Fruit fly (Drosophila melanogaster): Measurements from ENCODE around the gene CG33098.
A peak's percentile ranks its signal among the peaks of the same experiment; 100 is the strongest.

CG33098 gene

DNA sequence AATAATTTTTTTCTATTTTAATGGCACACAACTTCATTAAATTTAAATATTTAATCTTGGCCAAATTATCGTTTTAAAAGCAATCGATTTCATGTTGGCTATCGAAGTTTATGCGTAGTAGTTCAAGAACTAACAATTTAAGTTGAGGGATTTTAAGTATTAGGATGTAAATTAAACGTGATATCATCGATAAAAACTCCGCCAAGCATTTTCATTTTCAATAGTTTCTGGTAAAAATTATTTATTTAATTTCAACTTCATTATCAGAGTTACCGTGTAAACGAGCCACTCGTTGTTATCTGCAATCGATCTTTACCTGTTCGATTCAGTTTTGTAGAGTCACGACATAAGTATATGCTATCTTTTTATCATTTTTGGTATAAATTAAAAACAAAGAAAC is 15.9 kb downstream of the CG33098 start:
- no peak for TF ChIP-seq insv (optimal IDR thresholded peaks at IDR 0.05)
- no peak for TF ChIP-seq h (optimal IDR thresholded peaks at IDR 0.05)
- no peak for TF ChIP-seq ttk (optimal IDR thresholded peaks at IDR 0.05)
- TF ChIP-seq psq (optimal IDR thresholded peaks at IDR 0.05), result no peak
- no peak for TF ChIP-seq Myc (optimal IDR thresholded peaks at IDR 0.05)
- no peak for TF ChIP-seq Sin3A (optimal IDR thresholded peaks at IDR 0.05)

DNA sequence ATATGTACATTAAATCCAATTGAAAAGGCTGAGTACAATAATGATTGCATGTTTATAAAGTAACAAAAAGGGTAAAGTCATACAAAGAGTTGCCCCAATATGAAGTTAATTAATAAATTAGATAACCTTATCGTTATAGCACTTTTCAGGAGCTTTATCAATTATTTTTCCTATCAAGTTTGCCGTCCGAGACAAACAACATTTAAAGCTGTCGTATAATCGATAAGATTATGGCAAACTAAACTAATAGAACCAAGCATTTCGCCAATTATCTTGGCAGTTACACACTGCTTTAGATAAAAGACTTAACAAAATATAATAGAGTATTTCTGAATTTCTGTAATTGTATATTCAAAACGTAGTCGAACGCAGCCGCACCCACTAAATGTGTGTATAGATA is 18.1 kb downstream of the CG33098 start:
- TF ChIP-seq Sin3A (optimal IDR thresholded peaks at IDR 0.05) (no peak), h (optimal IDR thresholded peaks at IDR 0.05) (no peak), psq (optimal IDR thresholded peaks at IDR 0.05) (no peak)

DNA sequence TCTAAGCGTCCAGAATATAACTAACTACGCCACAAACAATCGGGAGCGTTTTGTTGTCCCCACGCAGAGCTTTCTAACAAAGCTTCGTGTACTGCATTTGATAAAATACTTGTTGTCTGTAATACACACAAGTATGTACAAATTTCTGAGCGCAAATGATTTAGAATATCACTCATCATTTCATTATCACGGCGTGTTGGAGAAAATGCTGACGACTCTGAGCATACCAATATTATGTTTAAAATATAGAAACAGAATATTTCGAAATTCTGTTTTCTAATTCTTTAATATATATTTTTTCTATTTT is 18.9 kb downstream of the CG33098 start, which contains the start of gene Cyp9f2:
Gene Cyp9f2, minus strand, starts transcription at position 101 of the 307 bp plus-strand sequence.
- TF ChIP-seq psq (optimal IDR thresholded peaks at IDR 0.05) (no peak), Myc (optimal IDR thresholded peaks at IDR 0.05) (no peak)

DNA sequence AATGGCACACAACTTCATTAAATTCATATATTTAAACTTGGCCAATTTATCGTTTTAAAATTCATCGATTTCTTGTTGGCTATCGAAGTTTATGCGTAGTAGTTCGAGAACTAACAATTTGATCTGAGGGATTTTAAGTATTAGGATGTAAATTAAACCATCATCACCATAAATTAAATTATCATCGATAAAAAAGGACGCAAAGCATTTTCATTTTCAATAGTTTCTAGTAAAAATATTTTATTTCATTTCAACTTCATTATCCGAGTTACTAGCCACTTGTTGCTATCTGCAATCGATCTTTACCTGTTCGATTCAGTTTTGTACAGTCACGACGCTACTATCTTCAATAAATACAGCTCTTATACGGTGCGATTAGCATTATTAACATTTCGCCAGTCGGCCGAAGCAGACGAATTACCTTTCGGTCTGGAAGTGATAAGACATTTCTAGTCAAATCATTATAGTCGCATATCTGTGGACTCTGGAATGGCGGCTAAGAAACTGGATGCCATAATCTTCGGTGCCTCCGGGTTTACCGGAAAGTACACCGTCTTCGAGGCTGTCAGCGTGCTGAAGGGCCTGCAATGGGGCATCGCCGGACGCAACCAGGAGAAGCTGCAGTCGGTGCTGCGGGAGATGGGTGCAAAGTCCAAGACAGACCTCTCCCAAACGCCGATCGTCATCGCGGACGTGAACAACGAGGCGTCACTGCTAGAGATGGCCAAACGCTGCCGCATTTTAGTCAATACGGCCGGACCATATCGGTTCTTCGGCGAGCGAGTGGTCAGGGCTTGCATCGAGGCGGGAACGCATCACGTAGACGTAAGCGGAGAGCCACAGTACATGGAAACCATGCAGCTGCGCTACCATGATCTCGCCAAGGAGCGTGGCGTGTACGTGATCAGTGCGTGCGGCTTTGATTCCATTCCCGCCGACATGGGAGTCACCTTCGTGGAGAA is 19.5 kb downstream of the CG33098 start, which contains the start of gene CG5167:
Gene CG5167, plus strand, starts transcription at position 298 of the 962 bp plus-strand sequence.
- TF ChIP-seq h (optimal IDR thresholded peaks at IDR 0.05) (no peak), Myc (optimal IDR thresholded peaks at IDR 0.05) (no peak), Sin3A (optimal IDR thresholded peaks at IDR 0.05) (no peak), ttk (optimal IDR thresholded peaks at IDR 0.05) (no peak)

DNA sequence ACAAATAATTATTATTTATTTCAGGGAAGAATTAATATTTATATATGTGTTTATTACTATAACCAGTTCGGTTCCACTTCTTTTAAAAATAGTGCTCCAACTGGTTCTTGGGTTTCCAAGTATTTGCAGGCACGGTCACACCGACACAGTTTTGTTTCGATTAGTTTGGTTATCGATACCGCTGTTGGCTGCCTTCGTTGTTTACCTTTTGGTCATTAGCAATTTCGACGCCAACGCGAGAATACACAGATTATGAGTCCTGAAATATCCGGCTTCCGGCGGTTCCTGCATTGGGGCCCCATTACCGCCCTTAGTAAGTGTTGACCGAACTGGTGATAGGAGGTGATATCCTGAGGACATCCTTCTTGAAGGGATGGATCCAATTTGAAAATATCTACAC is 21.2 kb downstream of the CG33098 start, which contains the start of gene CG5196:
Gene CG5196, plus strand, starts transcription at position 157 of the 400 bp plus-strand sequence.
- TF ChIP-seq insv (optimal IDR thresholded peaks at IDR 0.05) (no peak), h (optimal IDR thresholded peaks at IDR 0.05) (no peak)

DNA sequence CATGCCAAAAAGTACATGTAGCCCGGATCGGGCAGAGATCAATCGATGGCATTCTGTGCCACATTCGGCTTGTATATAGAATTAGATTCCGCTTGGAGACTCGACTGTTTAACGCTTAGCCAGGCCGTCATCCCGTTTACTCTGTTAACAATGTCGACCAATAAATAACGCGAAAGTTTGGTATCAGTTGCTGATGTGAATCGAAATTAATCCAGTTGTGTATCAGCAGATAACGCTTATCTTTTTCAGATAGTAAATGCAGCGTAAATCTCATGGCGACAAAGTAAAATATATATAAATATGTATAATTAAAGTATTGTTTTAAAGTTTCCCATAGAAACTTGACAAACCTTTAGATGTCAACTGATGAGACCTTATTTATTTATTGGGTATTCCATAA is 24.5 kb downstream of the CG33098 start:
- TF ChIP-seq Sin3A (optimal IDR thresholded peaks at IDR 0.05) (no peak), h (optimal IDR thresholded peaks at IDR 0.05) (no peak), psq (optimal IDR thresholded peaks at IDR 0.05) (no peak), insv (optimal IDR thresholded peaks at IDR 0.05) (no peak), ttk (optimal IDR thresholded peaks at IDR 0.05) (no peak), Myc (optimal IDR thresholded peaks at IDR 0.05) (no peak)

DNA sequence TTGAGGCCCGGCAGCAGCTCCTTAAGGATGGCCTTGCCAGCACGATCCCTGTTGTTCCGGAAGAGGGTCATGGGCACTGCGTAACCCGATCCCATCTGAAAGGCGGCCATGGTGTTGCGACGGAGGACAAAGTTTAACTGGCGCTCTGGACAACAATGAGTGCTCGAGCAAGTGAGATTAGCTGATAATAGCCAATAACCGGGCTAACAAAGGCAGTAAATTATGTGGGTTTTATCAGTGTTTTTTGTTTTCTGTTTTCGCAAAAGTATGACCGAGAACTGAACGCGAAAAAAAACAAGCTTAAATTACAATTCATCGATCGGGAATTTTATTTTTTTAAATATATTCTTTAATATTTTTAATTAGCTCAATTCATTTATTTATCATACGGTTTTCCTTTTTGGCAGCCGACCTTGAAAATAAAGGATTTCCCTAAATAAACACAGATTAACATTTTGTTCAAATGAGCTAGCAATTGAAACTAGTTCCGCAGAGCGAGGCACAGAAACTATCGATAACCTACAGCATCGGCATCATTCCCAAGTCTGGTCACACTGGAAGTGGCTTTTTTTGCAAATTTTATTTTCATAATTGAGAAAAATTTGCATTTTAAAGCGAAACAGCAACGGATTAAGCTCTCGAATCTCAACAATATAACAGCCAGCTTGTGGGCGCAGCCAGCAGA is 26.4 kb downstream of the CG33098 start, which contains the start of the genes Dip-C and pps:
Gene Dip-C, minus strand, starts transcription at position 486 of the 685 bp plus-strand sequence.
Gene pps, plus strand, starts transcription at position 555 of the 685 bp plus-strand sequence.
- TF ChIP-seq h (optimal IDR thresholded peaks at IDR 0.05) (no peak), Sin3A (optimal IDR thresholded peaks at IDR 0.05) (no peak), psq (optimal IDR thresholded peaks at IDR 0.05) (no peak), Myc (optimal IDR thresholded peaks at IDR 0.05) (no peak)

DNA sequence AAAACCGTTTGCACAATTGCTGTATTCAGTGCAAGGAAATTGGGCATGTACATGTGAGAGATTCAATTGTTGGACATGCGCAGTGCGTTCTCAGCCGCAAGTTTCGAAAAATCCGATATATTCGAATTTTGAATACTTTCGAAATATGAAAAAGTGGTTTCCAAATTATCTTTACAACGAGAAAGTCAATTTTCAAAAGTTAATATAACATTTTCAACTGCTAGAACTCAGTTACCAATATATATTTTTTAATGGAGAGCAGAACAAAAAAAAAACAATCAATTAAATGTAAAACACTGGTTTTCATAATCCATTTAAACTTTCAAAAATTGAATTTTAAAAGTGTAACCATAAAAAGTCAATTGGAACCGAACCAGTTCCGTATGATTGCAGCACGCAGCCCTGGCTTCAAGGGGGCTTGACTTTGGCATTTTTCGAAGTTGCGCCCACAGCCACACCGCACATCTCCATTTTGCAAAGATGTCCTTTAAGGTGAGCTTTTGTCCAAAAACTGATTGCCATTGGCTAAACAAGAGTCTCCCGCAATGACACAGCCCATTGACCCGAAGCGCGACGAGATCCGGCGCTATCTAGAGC is 35.5 kb downstream of the CG33098 start, which contains the start of the genes Scgbeta and CG17202:
Gene Scgbeta, minus strand, starts transcription at position 51 of the 597 bp plus-strand sequence.
Gene CG17202, plus strand, starts transcription at position 390 of the 597 bp plus-strand sequence.
- TF ChIP-seq h (optimal IDR thresholded peaks at IDR 0.05), result no peak
- no peak for TF ChIP-seq insv (optimal IDR thresholded peaks at IDR 0.05)
- no peak for TF ChIP-seq psq (optimal IDR thresholded peaks at IDR 0.05)
- TF ChIP-seq Sin3A (optimal IDR thresholded peaks at IDR 0.05), result no peak
- no peak for TF ChIP-seq Myc (optimal IDR thresholded peaks at IDR 0.05)

DNA sequence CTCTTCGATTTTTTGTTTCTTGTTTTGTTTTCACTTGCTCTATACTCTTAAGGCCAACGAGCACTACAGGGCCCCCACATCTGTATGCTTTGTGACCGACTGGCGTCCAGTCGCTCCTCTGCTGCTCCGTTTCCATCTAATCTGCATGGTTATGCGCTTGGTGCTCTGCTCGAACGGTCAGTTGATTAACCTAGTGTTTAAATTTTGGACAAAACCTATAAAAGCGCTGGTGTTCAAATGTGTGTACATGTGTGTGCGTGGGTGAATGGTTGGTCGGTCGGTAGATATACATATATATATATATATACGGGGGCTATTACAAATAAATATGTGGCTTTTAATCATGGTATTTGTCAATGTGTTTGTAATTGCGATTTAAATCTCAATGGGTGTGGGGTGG is 37.0 kb downstream of the CG33098 start:
- TF ChIP-seq insv (optimal IDR thresholded peaks at IDR 0.05), result no peak
- no peak for TF ChIP-seq h (optimal IDR thresholded peaks at IDR 0.05)
- TF ChIP-seq psq (optimal IDR thresholded peaks at IDR 0.05), result no peak
- no peak for TF ChIP-seq Sin3A (optimal IDR thresholded peaks at IDR 0.05)
- TF ChIP-seq Myc (optimal IDR thresholded peaks at IDR 0.05), result no peak
- no peak for TF ChIP-seq ttk (optimal IDR thresholded peaks at IDR 0.05)

DNA sequence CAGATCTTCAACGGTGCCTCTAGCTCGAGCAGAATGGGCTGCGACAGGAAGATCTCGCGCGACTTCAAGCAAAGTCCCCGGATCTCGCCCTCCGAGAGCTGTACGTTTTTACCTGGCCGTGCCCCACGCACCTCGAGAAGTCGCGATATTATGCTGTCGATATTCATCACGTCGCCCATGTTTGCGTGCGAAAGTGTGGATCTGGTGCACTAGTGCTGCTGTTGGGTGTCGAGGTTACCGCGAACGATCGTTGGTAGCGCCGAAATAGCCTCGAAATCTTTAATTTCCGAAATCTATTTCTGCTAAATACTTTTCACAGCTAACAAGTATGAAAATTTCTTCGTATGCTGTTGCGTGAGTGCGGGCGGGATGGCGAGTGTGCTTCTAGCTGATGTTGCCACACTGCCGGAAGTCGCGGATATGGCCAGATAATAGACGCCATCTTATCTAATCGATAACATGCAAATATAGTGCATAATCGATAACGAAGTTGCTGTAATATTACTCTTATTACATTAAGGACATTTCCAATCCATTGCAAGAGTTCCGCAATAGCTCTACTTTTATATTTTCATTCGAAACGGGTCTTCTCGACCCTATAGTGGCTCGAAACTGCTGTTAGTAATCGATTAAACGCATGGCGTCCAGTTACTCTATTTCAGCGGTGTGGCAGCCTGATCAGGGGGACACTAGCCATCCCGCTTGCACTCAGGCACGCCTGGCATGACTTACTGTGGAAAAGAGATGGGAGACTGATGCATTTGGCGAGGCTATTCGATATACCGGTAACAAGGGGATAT is 38.7 kb downstream of the CG33098 start, which contains the start of gene Pp1-87B:
Gene Pp1-87B, minus strand, starts transcription at position 408 of the 800 bp plus-strand sequence.
- TF ChIP-seq h (optimal IDR thresholded peaks at IDR 0.05), result no peak
- TF ChIP-seq insv (optimal IDR thresholded peaks at IDR 0.05), result no peak
- TF ChIP-seq Sin3A (optimal IDR thresholded peaks at IDR 0.05), result peak; percentile 32
- TF ChIP-seq psq (optimal IDR thresholded peaks at IDR 0.05), result peak; percentile 100
- TF ChIP-seq Myc (optimal IDR thresholded peaks at IDR 0.05), result no peak

DNA sequence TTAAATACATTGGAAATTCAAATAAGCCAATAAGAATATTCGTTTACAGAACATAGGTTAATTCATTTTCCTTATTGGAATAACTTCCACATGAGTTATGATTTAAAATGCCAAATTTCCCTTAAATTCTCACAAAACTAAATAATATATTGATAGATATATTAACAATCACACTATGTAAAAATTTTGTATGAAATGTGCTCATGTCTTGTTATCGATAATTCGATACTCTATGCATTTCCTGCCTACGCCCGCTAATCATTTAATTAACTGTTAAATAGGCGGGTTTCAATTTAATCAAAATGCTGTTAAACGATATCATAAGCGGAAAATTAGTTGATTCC is 39.3 kb downstream of the CG33098 start, which contains the start of gene NANS:
Gene NANS, plus strand, starts transcription at position 269 of the 344 bp plus-strand sequence.
- TF ChIP-seq Myc (optimal IDR thresholded peaks at IDR 0.05) (no peak), psq (optimal IDR thresholded peaks at IDR 0.05) (no peak), h (optimal IDR thresholded peaks at IDR 0.05) (no peak), ttk (optimal IDR thresholded peaks at IDR 0.05) (no peak), Sin3A (optimal IDR thresholded peaks at IDR 0.05) (no peak), insv (optimal IDR thresholded peaks at IDR 0.05) (no peak)
